Fruit fly (Drosophila melanogaster) whole organism, embryonic: ENCODE data around the gene CG44001.

ENCODE experiments used
- Adf1 ChIP-seq: fragments of 200-800 bp; sonication (Bioruptor generic); IDR thresholded peaks from 2 replicates; pipeline ENCODE4 v1.3.6; 2022; ENCODE audit warnings: missing biosample characterization, missing genetic modification characterization
- BEAF-32 ChIP-seq: fragments of 200-800 bp; sonication (Bioruptor generic); optimal IDR thresholded peaks from 3 replicates; lab custom pipeline; 2017; ENCODE audit warnings: missing biosample characterization, missing genetic modification characterization, mild to moderate bottlenecking, moderate library complexity, missing genetic modification reagents
- Bgb ChIP-seq: fragments of 200-800 bp; sonication (Bioruptor generic); IDR thresholded peaks from 2 replicates; pipeline ENCODE4 v1.3.6; 2022; ENCODE audit warnings: missing biosample characterization, missing genetic modification characterization; ENCODE audit not compliant: partially characterized antibody
- CG1024 ChIP-seq: fragments of 200-800 bp; sonication (Bioruptor generic); IDR thresholded peaks from 2 replicates; pipeline ENCODE4 v1.3.6; 2022; ENCODE audit warnings: missing biosample characterization, missing genetic modification characterization
- CG10462 ChIP-seq: fragments of 200-800 bp; sonication (Bioruptor generic); optimal IDR thresholded peaks from 2 replicates; lab custom pipeline; 2016; ENCODE audit warnings: missing biosample characterization, missing genetic modification characterization
- CG11085 ChIP-seq: fragments of 200-800 bp; sonication (Bioruptor generic); IDR thresholded peaks from 2 replicates; pipeline ENCODE4 v1.3.6; 2022; ENCODE audit warnings: missing biosample characterization, missing genetic modification characterization
- CG12236 ChIP-seq: fragments of 200-800 bp; sonication (Bioruptor generic); optimal IDR thresholded peaks from 2 replicates; lab custom pipeline; 2016; ENCODE audit warnings: missing biosample characterization, missing genetic modification characterization
- CG12744 ChIP-seq: fragments of 200-800 bp; sonication (Bioruptor generic); optimal IDR thresholded peaks from 2 replicates; lab custom pipeline; 2016; ENCODE audit warnings: missing biosample characterization, missing genetic modification characterization
- CG12942 ChIP-seq: fragments of 200-800 bp; sonication (Bioruptor generic); optimal IDR thresholded peaks from 3 replicates; lab custom pipeline; 2016; ENCODE audit warnings: missing biosample characterization, missing genetic modification characterization
- CG13775 ChIP-seq: fragments of 200-800 bp; sonication (Bioruptor generic); optimal IDR thresholded peaks from 3 replicates; lab custom pipeline; 2017; ENCODE audit warnings: missing biosample characterization, mild to moderate bottlenecking, missing genetic modification characterization
- CG15514 ChIP-seq: fragments of 200-800 bp; sonication (Bioruptor generic); optimal IDR thresholded peaks from 3 replicates; lab custom pipeline; 2017; ENCODE audit warnings: missing biosample characterization, missing genetic modification characterization, mild to moderate bottlenecking, moderate library complexity, missing genetic modification reagents
- CG17361 ChIP-seq: fragments of 200-800 bp; sonication (Bioruptor generic); IDR thresholded peaks from 3 replicates; pipeline ENCODE4 v1.3.6; 2022; ENCODE audit warnings: missing biosample characterization, missing genetic modification characterization
- CG18619 ChIP-seq: fragments of 200-800 bp; sonication (Bioruptor generic); optimal IDR thresholded peaks from 3 replicates; lab custom pipeline; 2017; ENCODE audit warnings: missing biosample characterization, mild to moderate bottlenecking, missing genetic modification characterization
- CG2712 ChIP-seq: fragments of 200-800 bp; optimal IDR thresholded peaks from 3 replicates; lab custom pipeline; 2019; ENCODE audit warnings: missing biosample characterization, mild to moderate bottlenecking, missing genetic modification characterization, moderate library complexity
- CG2875 ChIP-seq: fragments of 200-800 bp; sonication (Bioruptor generic); optimal IDR thresholded peaks from 2 replicates; lab custom pipeline; 2017; ENCODE audit warnings: missing biosample characterization, mild to moderate bottlenecking, missing genetic modification characterization, missing genetic modification reagents
- CG42726 ChIP-seq: fragments of 200-800 bp; sonication (Bioruptor generic); IDR thresholded peaks from 2 replicates; pipeline ENCODE4 v1.3.6; 2022; ENCODE audit warnings: missing biosample characterization, missing genetic modification characterization; ENCODE audit not compliant: partially characterized antibody
- CG4404 ChIP-seq: fragments of 200-800 bp; sonication (Bioruptor generic); IDR thresholded peaks from 2 replicates; pipeline ENCODE4 v1.3.6; 2022; ENCODE audit warnings: missing biosample characterization, missing genetic modification characterization
- CG6254 ChIP-seq: fragments of 200-800 bp; sonication (Bioruptor generic); optimal IDR thresholded peaks from 3 replicates; lab custom pipeline; 2017; ENCODE audit warnings: mild to moderate bottlenecking, missing biosample characterization, missing genetic modification reagents, missing genetic modification characterization
- CG8089 ChIP-seq: fragments of 200-800 bp; sonication (Bioruptor generic); optimal IDR thresholded peaks from 3 replicates; lab custom pipeline; 2016; ENCODE audit warnings: missing biosample characterization, missing genetic modification characterization
- CG8359 ChIP-seq: fragments of 200-800 bp; sonication (Bioruptor generic); optimal IDR thresholded peaks from 2 replicates; lab custom pipeline; 2017; ENCODE audit warnings: missing biosample characterization, mild to moderate bottlenecking, missing genetic modification characterization, borderline replicate concordance
- Camta ChIP-seq: fragments of 200-800 bp; sonication (Bioruptor generic); optimal IDR thresholded peaks from 2 replicates; lab custom pipeline; 2016; ENCODE audit warnings: missing biosample characterization, missing genetic modification characterization
- CrebB ChIP-seq: fragments of 200-800 bp; sonication (Bioruptor generic); optimal IDR thresholded peaks from 3 replicates; lab custom pipeline; 2018; ENCODE audit warnings: missing biosample characterization, mild to moderate bottlenecking, missing genetic modification characterization
- D19A ChIP-seq: fragments of 200-800 bp; optimal IDR thresholded peaks from 3 replicates; lab custom pipeline; 2019; ENCODE audit warnings: missing biosample characterization, mild to moderate bottlenecking, missing genetic modification characterization, moderate library complexity
- Dfd ChIP-seq, 2 experiments: fragments of >200 bp; optimal IDR thresholded peaks; 2 replicates each; lab custom pipeline; 2017; ENCODE audit warnings: missing biosample characterization in 2 of 2, missing genetic modification characterization in 2 of 2
- Dll ChIP-seq: fragments of 200-800 bp; sonication (Bioruptor generic); IDR thresholded peaks from 4 replicates; pipeline ENCODE4 v1.3.6; 2022; ENCODE audit warnings: missing biosample characterization, missing genetic modification characterization; ENCODE audit not compliant: partially characterized antibody
- H2.0 ChIP-seq: fragments of 200-800 bp; sonication (Bioruptor generic); IDR thresholded peaks from 2 replicates; pipeline ENCODE4 v1.3.6; 2022; ENCODE audit warnings: missing biosample characterization, missing genetic modification characterization
- HLH4C ChIP-seq: fragments of 200-800 bp; sonication (Bioruptor generic); IDR thresholded peaks from 3 replicates; pipeline ENCODE4 v1.3.6; 2022; ENCODE audit warnings: missing biosample characterization, missing genetic modification characterization; ENCODE audit not compliant: partially characterized antibody
- HmgD ChIP-seq: fragments of 200-800 bp; sonication (Bioruptor generic); optimal IDR thresholded peaks from 3 replicates; lab custom pipeline; 2016; ENCODE audit warnings: missing biosample characterization, missing genetic modification characterization
- Lhr ChIP-seq: fragments of 200-800 bp; sonication (Bioruptor generic); optimal IDR thresholded peaks from 3 replicates; lab custom pipeline; 2017; ENCODE audit warnings: mild to moderate bottlenecking, missing biosample characterization, missing genetic modification reagents, missing genetic modification characterization
- PHDP ChIP-seq: fragments of 200-800 bp; sonication (Bioruptor generic); optimal IDR thresholded peaks from 3 replicates; lab custom pipeline; 2018; ENCODE audit warnings: missing biosample characterization, mild to moderate bottlenecking, missing genetic modification characterization, moderate library complexity
- Scr ChIP-seq: fragments of 200-800 bp; sonication (Bioruptor generic); IDR thresholded peaks from 2 replicates; pipeline ENCODE4 v1.3.6; 2022; ENCODE audit warnings: missing biosample characterization, missing genetic modification characterization; ENCODE audit not compliant: partially characterized antibody
- ab ChIP-seq: fragments of 200-800 bp; sonication (Bioruptor generic); optimal IDR thresholded peaks from 2 replicates; lab custom pipeline; 2016; ENCODE audit warnings: missing biosample characterization, missing genetic modification characterization
- ac ChIP-seq: fragments of 200-800 bp; sonication (Bioruptor generic); optimal IDR thresholded peaks from 3 replicates; lab custom pipeline; 2017; ENCODE audit warnings: missing biosample characterization, mild to moderate bottlenecking, missing genetic modification characterization
- amos ChIP-seq: fragments of 200-800 bp; sonication (Bioruptor generic); IDR thresholded peaks from 2 replicates; pipeline ENCODE4 v1.3.6; 2022; ENCODE audit warnings: missing biosample characterization, missing genetic modification characterization; ENCODE audit not compliant: partially characterized antibody
- crol ChIP-seq: fragments of 200-800 bp; sonication (Bioruptor generic); IDR thresholded peaks from 2 replicates; pipeline ENCODE4 v1.3.6; 2022; ENCODE audit warnings: missing biosample characterization, missing genetic modification characterization
- dan ChIP-seq: fragments of 200-800 bp; sonication (Bioruptor generic); IDR thresholded peaks from 2 replicates; pipeline ENCODE4 v1.3.6; 2022; ENCODE audit warnings: missing biosample characterization, missing genetic modification characterization
- fd96Cb ChIP-seq: fragments of 200-800 bp; sonication (Bioruptor generic); optimal IDR thresholded peaks from 2 replicates; lab custom pipeline; 2018; ENCODE audit warnings: missing biosample characterization, mild to moderate bottlenecking, missing genetic modification characterization, moderate library complexity
- gfzf ChIP-seq: fragments of 200-800 bp; sonication (Bioruptor generic); optimal IDR thresholded peaks from 2 replicates; lab custom pipeline; 2016; ENCODE audit warnings: missing biosample characterization, mild to moderate bottlenecking, missing genetic modification characterization, moderate library complexity
- hbn ChIP-seq: fragments of 200-800 bp; sonication (Bioruptor generic); IDR thresholded peaks from 2 replicates; pipeline ENCODE4 v1.3.6; 2022; ENCODE audit warnings: missing biosample characterization, missing genetic modification characterization; ENCODE audit not compliant: partially characterized antibody
- knrl ChIP-seq: fragments of 200-800 bp; sonication (Bioruptor generic); IDR thresholded peaks from 3 replicates; pipeline ENCODE4 v1.3.6; 2022; ENCODE audit warnings: missing biosample characterization, missing genetic modification characterization; ENCODE audit not compliant: partially characterized antibody
- nerfin-2 ChIP-seq: fragments of 200-800 bp; sonication (Bioruptor generic); IDR thresholded peaks from 2 replicates; pipeline ENCODE4 v1.3.6; 2022; ENCODE audit warnings: missing biosample characterization, missing genetic modification characterization; ENCODE audit not compliant: partially characterized antibody
- onecut ChIP-seq: fragments of 200-800 bp; sonication (Bioruptor generic); IDR thresholded peaks from 2 replicates; pipeline ENCODE4 v1.3.6; 2022; ENCODE audit warnings: missing biosample characterization, missing genetic modification characterization
- pnt ChIP-seq: fragments of 200-800 bp; sonication (Bioruptor generic); optimal IDR thresholded peaks from 3 replicates; lab custom pipeline; 2016; ENCODE audit warnings: missing biosample characterization, missing genetic modification characterization
- salm ChIP-seq: fragments of 200-800 bp; sonication (Bioruptor generic); optimal IDR thresholded peaks from 2 replicates; lab custom pipeline; 2018; ENCODE audit warnings: missing biosample characterization, mild to moderate bottlenecking, missing genetic modification characterization
- sens-2 ChIP-seq: fragments of 200-800 bp; sonication (Bioruptor generic); IDR thresholded peaks from 2 replicates; pipeline ENCODE4 v1.3.6; 2022; ENCODE audit warnings: missing biosample characterization, missing genetic modification characterization
- shn ChIP-seq: fragments of 200-800 bp; sonication (Bioruptor generic); optimal IDR thresholded peaks from 3 replicates; lab custom pipeline; 2016; ENCODE audit warnings: missing biosample characterization, missing genetic modification characterization
- sisA ChIP-seq: fragments of 200-800 bp; sonication (Bioruptor generic); IDR thresholded peaks from 2 replicates; pipeline ENCODE4 v1.3.6; 2022; ENCODE audit warnings: missing biosample characterization, missing genetic modification characterization
- slbo ChIP-seq: fragments of 200-800 bp; sonication (Bioruptor generic); IDR thresholded peaks from 2 replicates; pipeline ENCODE4 v1.3.6; 2022; ENCODE audit warnings: missing biosample characterization, missing genetic modification characterization
- ssp ChIP-seq: fragments of 200-800 bp; sonication (Bioruptor generic); IDR thresholded peaks from 2 replicates; pipeline ENCODE4 v1.3.6; 2022; ENCODE audit warnings: missing biosample characterization, missing genetic modification characterization
- vnd ChIP-seq: fragments of 200-800 bp; sonication (Bioruptor generic); IDR thresholded peaks from 3 replicates; pipeline ENCODE4 v1.3.6; 2022; ENCODE audit warnings: missing biosample characterization, missing genetic modification characterization; ENCODE audit not compliant: partially characterized antibody

Gene CG44001

DNA sequence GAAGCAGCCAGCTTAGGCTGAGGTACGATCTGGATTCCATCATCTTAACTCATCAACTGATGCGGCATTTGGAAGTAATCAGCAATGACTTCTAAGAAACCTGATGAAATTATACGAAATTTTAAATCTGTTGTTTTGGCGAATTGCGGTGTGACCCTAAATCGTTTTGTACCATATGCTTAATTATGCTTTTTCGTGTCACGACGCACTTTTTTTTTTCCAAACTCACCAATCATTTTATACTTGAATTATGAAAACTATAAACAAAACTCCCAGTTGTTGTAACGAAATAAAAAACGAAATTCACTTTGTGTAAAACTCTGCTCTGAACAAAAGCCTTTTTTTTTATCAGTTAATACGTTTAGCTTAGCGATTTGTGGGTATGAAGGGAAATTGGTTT, 15.0 kb downstream of the CG44001 start, which contains the start of gene Nepl3:
Nepl3 (minus strand) TSS at position 155 of the 400 bp plus-strand sequence.
- TF ChIP-seq CG2875 = no peak
- peak; percentile 51; the same call in 1 of the 2 replicates for TF ChIP-seq amos
- peak; percentile 65 for TF ChIP-seq BEAF-32 (GFP tag; lab: Kevin White, UChicago)
- TF ChIP-seq Camta = no peak
- no peak for TF ChIP-seq CG17361
- no peak for TF ChIP-seq CG8359 (GFP tag; lab: Kevin White, UChicago)
- TF ChIP-seq ac (GFP tag; lab: Kevin White, UChicago) = no peak
- no peak for TF ChIP-seq onecut (GFP tag; lab: Robert Waterston, UW)
- TF ChIP-seq Dll = peak; percentile 69
- no peak for TF ChIP-seq slbo (GFP tag; lab: Robert Waterston, UW)
- TF ChIP-seq vnd (GFP tag; lab: Robert Waterston, UW) = peak; percentile 44; the same call in 1 of the 3 replicates
- no peak for TF ChIP-seq Dfd (GFP tag; optimal IDR thresholded peaks at IDR 0.05; lab: Kevin White, UChicago)
- no peak for TF ChIP-seq CG11085 (GFP tag; lab: Robert Waterston, UW)
- no peak for TF ChIP-seq CG4404
- no peak for TF ChIP-seq HmgD (GFP tag; lab: Kevin White, UChicago)
- no peak for TF ChIP-seq PHDP (tag; lab: Kevin White, UChicago)
- TF ChIP-seq fd96Cb (tag; lab: Kevin White, UChicago) = no peak
- TF ChIP-seq salm = no peak
- TF ChIP-seq H2.0 (GFP tag; lab: Robert Waterston, UW) = no peak
- no peak for TF ChIP-seq CG12236 (GFP tag; lab: Kevin White, UChicago)
- no peak for TF ChIP-seq crol (GFP tag; lab: Robert Waterston, UW)
- no peak for TF ChIP-seq pnt
- TF ChIP-seq hbn = 0 out of 2 replicates have a peak, but pooled peaks have one; percentile 51
- TF ChIP-seq CG13775 (GFP tag; lab: Kevin White, UChicago) = no peak
- no peak for TF ChIP-seq CG42726 (GFP tag; lab: Robert Waterston, UW)
- no peak for TF ChIP-seq CG8089 (GFP tag; lab: Kevin White, UChicago)
- TF ChIP-seq CG1024 = no peak
- no peak for TF ChIP-seq CG2712
- peak; percentile 69 for TF ChIP-seq Scr (GFP tag; lab: Robert Waterston, UW)
- no peak for TF ChIP-seq sens-2 (GFP tag; lab: Robert Waterston, UW)
- TF ChIP-seq CG10462 (GFP tag; lab: Kevin White, UChicago) = no peak
- TF ChIP-seq CG12942 (GFP tag; lab: Kevin White, UChicago) = no peak
- TF ChIP-seq Bgb (GFP tag; lab: Robert Waterston, UW) = peak; percentile 47; the same call in 1 of the 2 replicates
- TF ChIP-seq nerfin-2 (GFP tag; lab: Robert Waterston, UW) = no peak
- TF ChIP-seq dan = no peak
- TF ChIP-seq ab (GFP tag; lab: Kevin White, UChicago) = no peak
- no peak for TF ChIP-seq shn (GFP tag; lab: Kevin White, UChicago)
- TF ChIP-seq CG18619 (GFP tag; lab: Kevin White, UChicago) = no peak
- peak; percentile 44; the same call in 1 of the 3 replicates for TF ChIP-seq HLH4C (GFP tag; lab: Robert Waterston, UW)
- no peak for TF ChIP-seq CG6254 (GFP tag; lab: Kevin White, UChicago)
- peak; percentile 65 for TF ChIP-seq gfzf (GFP tag; lab: Kevin White, UChicago)
- no peak for TF ChIP-seq CrebB (tag; lab: Kevin White, UChicago)
- TF ChIP-seq CG12744 (GFP tag; lab: Kevin White, UChicago) = no peak
- no peak for TF ChIP-seq sisA (GFP tag; lab: Robert Waterston, UW)
- no peak for TF ChIP-seq Lhr (GFP tag; lab: Kevin White, UChicago)
- TF ChIP-seq CG15514 (GFP tag; lab: Kevin White, UChicago) = no peak
- TF ChIP-seq Adf1 = no peak
- TF ChIP-seq ssp (GFP tag; lab: Robert Waterston, UW) = no peak
- no peak for TF ChIP-seq D19A (tag; lab: Kevin White, UChicago)
- peak; percentile 22; the same call in 1 of the 3 replicates for TF ChIP-seq knrl (GFP tag; lab: Robert Waterston, UW)
